Worm (Caenorhabditis elegans): Measurements from ENCODE around the gene M04G7.5.

Gene M04G7.5

ce11 chrIV:454816-455215, at the start of gene M04G7.5, which contains the start of gene Y66H1A.8:
Gene M04G7.5 (plus strand): TSS chrIV:455073.
Gene Y66H1A.8 (minus strand): TSS chrIV:454916.
- TF ChIP-seq ceh-100 (GFP tag; IDR thresholded peaks at IDR 0.05) = no peak
- TF ChIP-seq hlh-26 (GFP tag; conservative IDR thresholded peaks at IDR 0.05) = no peak
- no peak for TF ChIP-seq madf-10 (tag; optimal IDR thresholded peaks at IDR 0.05)
- no peak for TF ChIP-seq xnd-1 (tag; optimal IDR thresholded peaks at IDR 0.05)
- no peak for TF ChIP-seq ceh-58 (GFP tag; IDR thresholded peaks at IDR 0.05)
- no peak for TF ChIP-seq Y53F4B.3 (GFP tag; IDR thresholded peaks at IDR 0.05)
- no peak for TF ChIP-seq fkh-3 (tag; optimal IDR thresholded peaks at IDR 0.05)
- no peak for TF ChIP-seq chd-7 (tag; optimal IDR thresholded peaks at IDR 0.05)
- no peak for TF ChIP-seq gei-17 (GFP tag; optimal IDR thresholded peaks at IDR 0.05)
- TF ChIP-seq zfh-2 (GFP tag; conservative IDR thresholded peaks at IDR 0.05) = no peak

ce11 chrIV:408892-409291, 46.0 kb upstream of the M04G7.5 start:
- TF ChIP-seq nhr-80 (tag; optimal IDR thresholded peaks at IDR 0.05) (peak; percentile 19), ztf-26 (tag; optimal IDR thresholded peaks at IDR 0.05) (no peak)

- no peak for TF ChIP-seq ztf-26 (tag; optimal IDR thresholded peaks at IDR 0.05)
- no peak for TF ChIP-seq F57C9.4 (tag; optimal IDR thresholded peaks at IDR 0.05)
- TF ChIP-seq tbx-9 (tag; optimal IDR thresholded peaks at IDR 0.05; ENCODE audit: borderline replicate concordance) = no peak
- TF ChIP-seq hmg-20 (GFP tag; IDR thresholded peaks at IDR 0.05) = no peak
- TF ChIP-seq hmg-1.2 (GFP tag; IDR thresholded peaks at IDR 0.05) = no peak
- TF ChIP-seq zim-3 (tag; optimal IDR thresholded peaks at IDR 0.05) = no peak
- TF ChIP-seq C06A6.2 (GFP tag; conservative IDR thresholded peaks at IDR 0.05) = no peak
- no peak for TF ChIP-seq pha-4 (tag; optimal IDR thresholded peaks at IDR 0.05)
- TF ChIP-seq madf-6 (GFP tag; IDR thresholded peaks at IDR 0.05) = no peak
These were observed 44.9 kb upstream of the M04G7.5 start, which contains the start of gene kgb-1 for ce11 chrIV:409935-410334. Gene kgb-1 (minus strand): TSS chrIV:410035.

- TF ChIP-seq ceh-100 (GFP tag; IDR thresholded peaks at IDR 0.05) (peak; percentile 90), K12H6.12 (tag; optimal IDR thresholded peaks at IDR 0.05) (peak; percentile 75), efl-1 (GFP tag; optimal IDR thresholded peaks at IDR 0.05) (no peak), lsl-1 (GFP tag; optimal IDR thresholded peaks at IDR 0.05) (no peak), K11D2.4 (GFP tag; IDR thresholded peaks at IDR 0.05) (0 out of 2 replicates have a peak, but pooled peaks have one; percentile 13), mcd-1 (GFP tag; IDR thresholded peaks at IDR 0.05) (peak; percentile 45), madf-10 (tag; optimal IDR thresholded peaks at IDR 0.05) (peak; percentile 32), lin-35 (GFP tag; optimal IDR thresholded peaks at IDR 0.05) (peak in 1 of 3 experiments; percentile 39), lin-54 (GFP tag; optimal IDR thresholded peaks at IDR 0.05) (peak; percentile 2), attf-5 (GFP tag; optimal IDR thresholded peaks at IDR 0.05) (peak; percentile 83), snpc-4 (GFP tag; optimal IDR thresholded peaks at IDR 0.05) (no peak), snpc-4 (tag; optimal IDR thresholded peaks at IDR 0.05) (peak in 1 of 4 experiments; percentile 34), F57C9.4 (tag; optimal IDR thresholded peaks at IDR 0.05) (no peak), cebp-1 (GFP tag; IDR thresholded peaks at IDR 0.05) (no peak), cebp-1 (tag; optimal IDR thresholded peaks at IDR 0.05) (peak; percentile 67), rpc-1 (optimal IDR thresholded peaks at IDR 0.05) (no peak), rpc-1 (tag; optimal IDR thresholded peaks at IDR 0.05) (no peak), egrh-3 (GFP tag; IDR thresholded peaks at IDR 0.05) (peak; percentile 21; the same call in 1 of the 2 replicates), nhr-80 (tag; optimal IDR thresholded peaks at IDR 0.05) (peak; percentile 45), hmg-1.2 (GFP tag; IDR thresholded peaks at IDR 0.05) (peak; percentile 93), lin-40 (tag; optimal IDR thresholded peaks at IDR 0.05) (peak; percentile 72), ztf-22 (GFP tag; optimal IDR thresholded peaks at IDR 0.05) (no peak), repo-1 (tag; optimal IDR thresholded peaks at IDR 0.05) (no peak), nhr-90 (tag; optimal IDR thresholded peaks at IDR 0.05) (no peak), let-607 (tag; optimal IDR thresholded peaks at IDR 0.05) (peak in 1 of 2 experiments; percentile 32)
These were observed 44.4 kb upstream of the M04G7.5 start, which contains the start of gene T07A9.12 for ce11 chrIV:410420-410891. Gene T07A9.12 (plus strand): TSS chrIV:410867.
